Fruit fly (Drosophila melanogaster) whole organism, embryonic: Measurements from ENCODE around the gene CG13690.
A peak's percentile ranks its signal among the peaks of the same experiment; 100 is the strongest.

Experiments
- Antp ChIP-seq: fragments of 200-800 bp; sonication (Bioruptor generic); optimal IDR thresholded peaks from 3 replicates; lab custom pipeline; 2016; ENCODE audit warnings: missing biosample characterization, missing genetic modification characterization
- Awh ChIP-seq: fragments of 200-800 bp; sonication (Bioruptor generic); IDR thresholded peaks from 2 replicates; pipeline ENCODE4, ENCODE4 v1.3.6; 2022; ENCODE audit warnings: missing biosample characterization, missing genetic modification characterization
- CG12391 ChIP-seq: fragments of 200-800 bp; sonication (Bioruptor generic); optimal IDR thresholded peaks from 3 replicates; lab custom pipeline; 2018; ENCODE audit warnings: missing biosample characterization, mild to moderate bottlenecking, missing genetic modification characterization, moderate library complexity
- CG15269 ChIP-seq: fragments of 200-800 bp; sonication (Bioruptor generic); optimal IDR thresholded peaks from 2 replicates; lab custom pipeline; 2018; ENCODE audit warnings: missing biosample characterization, mild to moderate bottlenecking, missing genetic modification characterization, moderate library complexity
- CG1603 ChIP-seq: fragments of 200-800 bp; sonication (Bioruptor generic); optimal IDR thresholded peaks from 2 replicates; lab custom pipeline; 2019; ENCODE audit warnings: missing biosample characterization, mild to moderate bottlenecking, missing genetic modification characterization, moderate library complexity
- CG2199 ChIP-seq: fragments of 200-800 bp; sonication (Bioruptor generic); IDR thresholded peaks from 3 replicates; pipeline ENCODE4 v1.3.6; 2022; ENCODE audit warnings: missing biosample characterization, missing genetic modification characterization
- CG2202 ChIP-seq: fragments of 200-800 bp; sonication (Bioruptor generic); optimal IDR thresholded peaks from 2 replicates; lab custom pipeline; 2018; ENCODE audit warnings: missing biosample characterization, mild to moderate bottlenecking, missing genetic modification characterization
- CG30403 ChIP-seq: fragments of 200-800 bp; sonication (Bioruptor generic); optimal IDR thresholded peaks from 3 replicates; lab custom pipeline; 2016; ENCODE audit warnings: missing biosample characterization, missing genetic modification characterization
- CG32532 ChIP-seq: fragments of 200-800 bp; sonication (Bioruptor generic); IDR thresholded peaks from 2 replicates; pipeline ENCODE4 v1.3.6; 2022; ENCODE audit warnings: missing biosample characterization, missing genetic modification characterization
- CG33213 ChIP-seq: fragments of 200-800 bp; sonication (Bioruptor generic); optimal IDR thresholded peaks from 3 replicates; lab custom pipeline; 2016; ENCODE audit warnings: missing biosample characterization, missing genetic modification characterization
- CG4707 ChIP-seq: fragments of 200-800 bp; sonication (Bioruptor generic); optimal IDR thresholded peaks from 2 replicates; lab custom pipeline; 2018; ENCODE audit warnings: missing biosample characterization, mild to moderate bottlenecking, missing genetic modification characterization, moderate library complexity
- CG6654 ChIP-seq: fragments of 200-800 bp; sonication (Bioruptor generic); optimal IDR thresholded peaks from 2 replicates; lab custom pipeline; 2017; ENCODE audit warnings: missing biosample characterization, mild to moderate bottlenecking, missing genetic modification characterization
- CG6791 ChIP-seq: fragments of 200-800 bp; sonication (Bioruptor generic); IDR thresholded peaks from 3 replicates; pipeline ENCODE4 v1.3.6; 2022; ENCODE audit warnings: missing biosample characterization, missing genetic modification characterization; ENCODE audit not compliant: partially characterized antibody
- CG6813 ChIP-seq: fragments of 200-800 bp; sonication (Bioruptor generic); optimal IDR thresholded peaks from 2 replicates; lab custom pipeline; 2017; ENCODE audit warnings: missing biosample characterization, missing genetic modification characterization, mild to moderate bottlenecking, moderate library complexity, missing genetic modification reagents
- CG7271 ChIP-seq: fragments of 200-800 bp; sonication (Bioruptor generic); optimal IDR thresholded peaks from 2 replicates; lab custom pipeline; 2018; ENCODE audit warnings: missing biosample characterization, mild to moderate bottlenecking, missing genetic modification characterization, moderate library complexity
- CG7786 ChIP-seq: fragments of 200-800 bp; sonication (Bioruptor generic); optimal IDR thresholded peaks from 2 replicates; lab custom pipeline; 2016; ENCODE audit warnings: missing biosample characterization, missing genetic modification characterization
- CG8281 ChIP-seq: fragments of 200-800 bp; sonication (Bioruptor generic); optimal IDR thresholded peaks from 2 replicates; lab custom pipeline; 2018; ENCODE audit warnings: missing biosample characterization, mild to moderate bottlenecking, missing genetic modification characterization, moderate library complexity
- CG9727 ChIP-seq: fragments of 200-800 bp; sonication (Bioruptor generic); optimal IDR thresholded peaks from 3 replicates; lab custom pipeline; 2017; ENCODE audit warnings: missing biosample characterization, mild to moderate bottlenecking, missing genetic modification characterization
- CG9817 ChIP-seq: fragments of 200-800 bp; sonication (Bioruptor generic); optimal IDR thresholded peaks from 2 replicates; lab custom pipeline; 2018; ENCODE audit warnings: missing biosample characterization, mild to moderate bottlenecking, missing genetic modification characterization, moderate library complexity
- CG9876 ChIP-seq: fragments of 200-800 bp; sonication (Bioruptor generic); optimal IDR thresholded peaks from 2 replicates; lab custom pipeline; 2016; ENCODE audit warnings: missing biosample characterization, missing genetic modification characterization
- E2f1 ChIP-seq: fragments of 200-800 bp; sonication (Bioruptor generic); IDR thresholded peaks from 2 replicates; pipeline ENCODE4 v1.3.6; 2022; ENCODE audit warnings: missing biosample characterization, missing genetic modification characterization
- Fer2 ChIP-seq: fragments of 200-800 bp; sonication (Bioruptor generic); optimal IDR thresholded peaks from 2 replicates; lab custom pipeline; 2018; ENCODE audit warnings: missing biosample characterization, mild to moderate bottlenecking, missing genetic modification characterization, moderate library complexity
- Hmr ChIP-seq: fragments of 200-800 bp; sonication (Bioruptor generic); optimal IDR thresholded peaks from 3 replicates; lab custom pipeline; 2017; ENCODE audit warnings: mild to moderate bottlenecking, missing biosample characterization, missing genetic modification reagents, missing genetic modification characterization
- Hr78 ChIP-seq, 2 experiments: fragments of 200-800 bp in 1 of 2; fragments of >200 bp in 1 of 2; sonication (Bioruptor generic) in 1 of 2; optimal IDR thresholded peaks; 2 replicates each; lab custom pipeline; 2017 to 2019; ENCODE audit warnings: missing biosample characterization in 2 of 2, missing genetic modification characterization in 2 of 2, mild to moderate bottlenecking in 1 of 2, moderate library complexity in 1 of 2
- Jarid2 ChIP-seq: fragments of 200-800 bp; sonication (Bioruptor generic); optimal IDR thresholded peaks from 3 replicates; lab custom pipeline; 2017; ENCODE audit warnings: mild to moderate bottlenecking, missing biosample characterization, missing genetic modification reagents, missing genetic modification characterization
- Mes4 ChIP-seq: fragments of 200-800 bp; sonication (Bioruptor generic); optimal IDR thresholded peaks from 2 replicates; lab custom pipeline; 2016; ENCODE audit warnings: missing biosample characterization, missing genetic modification characterization
- PHDP ChIP-seq: fragments of 200-800 bp; sonication (Bioruptor generic); optimal IDR thresholded peaks from 3 replicates; lab custom pipeline; 2018; ENCODE audit warnings: missing biosample characterization, mild to moderate bottlenecking, missing genetic modification characterization, moderate library complexity
- Sry-δ ChIP-seq: fragments of 200-800 bp; sonication (Bioruptor generic); optimal IDR thresholded peaks from 2 replicates; lab custom pipeline; 2016; ENCODE audit warnings: missing biosample characterization, missing genetic modification characterization
- ab ChIP-seq: fragments of 200-800 bp; sonication (Bioruptor generic); optimal IDR thresholded peaks from 2 replicates; lab custom pipeline; 2016; ENCODE audit warnings: missing biosample characterization, missing genetic modification characterization
- ash1 ChIP-seq: fragments of 200-800 bp; sonication (Bioruptor generic); optimal IDR thresholded peaks from 2 replicates; lab custom pipeline; 2018; ENCODE audit warnings: missing biosample characterization, mild to moderate bottlenecking, missing genetic modification characterization
- bsh ChIP-seq, 2 experiments: fragments of 200-800 bp; sonication (Bioruptor generic); optimal IDR thresholded peaks; 2 replicates each; lab custom pipeline; 2017 to 2018; ENCODE audit warnings: mild to moderate bottlenecking in 2 of 2, missing biosample characterization in 2 of 2, missing genetic modification characterization in 2 of 2, moderate library complexity in 1 of 2
- crol ChIP-seq: fragments of 200-800 bp; sonication (Bioruptor generic); IDR thresholded peaks from 2 replicates; pipeline ENCODE4 v1.3.6; 2022; ENCODE audit warnings: missing biosample characterization, missing genetic modification characterization
- emc ChIP-seq: fragments of 200-800 bp; sonication (Bioruptor generic); optimal IDR thresholded peaks from 2 replicates; lab custom pipeline; 2016; ENCODE audit warnings: missing biosample characterization, missing genetic modification characterization
- gcm2 ChIP-seq: fragments of 200-800 bp; sonication (Bioruptor generic); optimal IDR thresholded peaks from 2 replicates; lab custom pipeline; 2016; ENCODE audit warnings: missing biosample characterization, missing genetic modification characterization
- gfzf ChIP-seq: fragments of 200-800 bp; sonication (Bioruptor generic); optimal IDR thresholded peaks from 2 replicates; lab custom pipeline; 2016; ENCODE audit warnings: missing biosample characterization, mild to moderate bottlenecking, missing genetic modification characterization, moderate library complexity
- ham ChIP-seq: fragments of 200-800 bp; sonication (Bioruptor generic); IDR thresholded peaks from 2 replicates; pipeline ENCODE4 v1.3.6; 2022; ENCODE audit warnings: missing biosample characterization, missing genetic modification characterization
- mirr ChIP-seq: fragments of 200-800 bp; sonication (Bioruptor generic); optimal IDR thresholded peaks from 3 replicates; lab custom pipeline; 2018; ENCODE audit warnings: missing biosample characterization, mild to moderate bottlenecking, missing genetic modification characterization
- nau ChIP-seq: fragments of 200-800 bp; sonication (Bioruptor generic); optimal IDR thresholded peaks from 3 replicates; lab custom pipeline; 2017; ENCODE audit warnings: missing biosample characterization, mild to moderate bottlenecking, missing genetic modification characterization, missing genetic modification reagents
- nom ChIP-seq: fragments of 200-800 bp; sonication (Bioruptor generic); optimal IDR thresholded peaks from 2 replicates; lab custom pipeline; 2017; ENCODE audit warnings: missing biosample characterization, missing genetic modification characterization, mild to moderate bottlenecking, moderate library complexity, missing genetic modification reagents
- pan ChIP-seq, 4 experiments: fragments of >200 bp in 3 of 4; fragments of 200-800 bp in 1 of 4; sonication (Bioruptor generic) in 1 of 4; optimal IDR thresholded peaks in 3 of 4; IDR thresholded peaks in 1 of 4; 2 replicates each; pipeline versions ENCODE4 v1.3.6 to Lab custom; 2017 to 2022; ENCODE audit warnings: missing biosample characterization in 2 of 4, missing genetic modification characterization in 2 of 4, mixed read lengths in 1 of 4
- pum ChIP-seq: fragments of 200-800 bp; sonication (Bioruptor generic); optimal IDR thresholded peaks from 2 replicates; lab custom pipeline; 2016; ENCODE audit warnings: missing biosample characterization, missing genetic modification characterization
- sr ChIP-seq: fragments of 200-800 bp; sonication (Bioruptor generic); IDR thresholded peaks from 3 replicates; pipeline ENCODE4 v1.3.6; 2022; ENCODE audit warnings: missing biosample characterization, missing genetic modification characterization
- stwl ChIP-seq: fragments of 200-800 bp; sonication (Bioruptor generic); optimal IDR thresholded peaks from 3 replicates; lab custom pipeline; 2018; ENCODE audit warnings: missing biosample characterization, mild to moderate bottlenecking, missing genetic modification characterization, moderate library complexity
- tin ChIP-seq: fragments of 200-800 bp; sonication (Bioruptor generic); optimal IDR thresholded peaks from 3 replicates; lab custom pipeline; 2016; ENCODE audit warnings: missing biosample characterization, missing genetic modification characterization
- tio ChIP-seq: fragments of 200-800 bp; sonication (Bioruptor generic); optimal IDR thresholded peaks from 2 replicates; lab custom pipeline; 2017; ENCODE audit warnings: missing biosample characterization, missing genetic modification characterization, inconsistent platforms
- tx ChIP-seq: fragments of 200-800 bp; sonication (Bioruptor generic); optimal IDR thresholded peaks from 2 replicates; lab custom pipeline; 2016; ENCODE audit warnings: missing biosample characterization, missing genetic modification characterization
- yki ChIP-seq: fragments of >200 bp; optimal IDR thresholded peaks from 3 replicates; lab custom pipeline; 2018

Gene CG13690

DNA sequence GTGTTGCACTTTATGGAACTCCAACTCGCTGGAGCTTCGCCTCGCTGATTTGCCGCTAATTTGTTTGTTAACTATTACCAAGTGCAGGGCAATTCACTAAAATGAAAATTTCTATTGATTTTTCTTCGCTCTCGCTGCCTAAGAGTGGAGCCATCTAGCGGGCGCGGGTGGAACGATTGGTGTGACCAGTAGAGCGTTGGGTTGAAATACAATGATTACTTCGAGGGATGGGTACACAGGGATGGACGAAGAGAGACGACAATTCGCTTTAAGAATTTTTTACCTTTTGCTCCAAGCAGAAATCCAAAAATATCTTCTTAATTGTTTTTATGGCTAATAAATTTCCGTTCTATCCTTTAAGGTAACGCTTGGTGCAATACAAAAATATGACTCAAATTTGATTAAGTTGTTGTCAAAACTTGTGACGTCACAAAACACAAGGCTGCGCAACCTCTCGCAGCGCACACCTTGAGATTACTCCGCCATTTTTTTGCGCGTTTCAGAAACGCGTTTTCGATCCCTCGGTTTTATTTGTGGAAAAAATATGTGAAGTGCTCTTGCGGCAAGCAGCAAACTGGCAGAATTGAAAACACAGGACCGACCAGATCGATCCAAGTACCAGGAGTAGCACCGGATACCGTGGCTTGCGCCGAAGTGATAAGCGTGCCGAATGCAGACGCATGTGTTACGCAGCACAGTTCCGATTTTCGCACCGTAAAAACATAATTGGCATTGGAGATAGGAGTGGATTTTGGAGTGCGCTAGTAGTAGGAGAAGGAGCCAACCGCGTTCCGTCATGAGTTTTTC lies 4.7 kb downstream of the CG13690 start, which contains the start of the genes AP-2alpha and ebi (continued):
- TF ChIP-seq CG1603 (peak; percentile 90), CG33213 (GFP tag; lab: Kevin White, UChicago) (peak; percentile 89), CG2202 (tag; lab: Kevin White, UChicago) (peak; percentile 77), ham (peak; percentile 81), CG6813 (peak; percentile 44), PHDP (tag; lab: Kevin White, UChicago) (peak; percentile 88), CG9727 (GFP tag; lab: Kevin White, UChicago) (peak; percentile 88), Sry-δ (GFP tag; lab: Kevin White, UChicago) (peak; percentile 74), stwl (tag; lab: Kevin White, UChicago) (peak; percentile 23), Mes4 (GFP tag; lab: Kevin White, UChicago) (peak; percentile 91), E2f1 (peak; percentile 84), pan (optimal IDR thresholded peaks at IDR 0.05; lab: Kevin White, UChicago) (no peak), pan (GFP tag; optimal IDR thresholded peaks at IDR 0.05 in 1 of 2, IDR thresholded peaks at IDR 0.05 in 1 of 2) (peak in 1 of 2 experiments; percentile 82), CG7271 (tag; lab: Kevin White, UChicago) (no peak), CG7786 (GFP tag; lab: Kevin White, UChicago) (peak; percentile 95), emc (peak; percentile 80), Fer2 (tag; lab: Kevin White, UChicago) (peak; percentile 67), CG9817 (tag; lab: Kevin White, UChicago) (peak; percentile 92), bsh (GFP tag; optimal IDR thresholded peaks at IDR 0.05; lab: Kevin White, UChicago) (peak in 1 of 2 experiments; percentile 75), CG2199 (GFP tag; lab: Robert Waterston, UW) (0 out of 3 replicates have a peak, but pooled peaks have one; percentile 42), mirr (GFP tag; lab: Kevin White, UChicago) (peak; percentile 26), CG9876 (GFP tag; lab: Kevin White, UChicago) (peak; percentile 95), CG15269 (peak; percentile 85), gfzf (GFP tag; lab: Kevin White, UChicago) (peak; percentile 97), CG30403 (GFP tag; lab: Kevin White, UChicago) (peak; percentile 94), tin (GFP tag; lab: Kevin White, UChicago) (peak; percentile 89), crol (peak; percentile 76), CG6654 (GFP tag; lab: Kevin White, UChicago) (peak; percentile 39), nau (GFP tag; lab: Kevin White, UChicago) (no peak), pum (GFP tag; lab: Kevin White, UChicago) (peak; percentile 96), tx (GFP tag; lab: Kevin White, UChicago) (peak; percentile 92), nom (peak; percentile 55), tio (GFP tag; lab: Kevin White, UChicago) (no peak)

DNA sequence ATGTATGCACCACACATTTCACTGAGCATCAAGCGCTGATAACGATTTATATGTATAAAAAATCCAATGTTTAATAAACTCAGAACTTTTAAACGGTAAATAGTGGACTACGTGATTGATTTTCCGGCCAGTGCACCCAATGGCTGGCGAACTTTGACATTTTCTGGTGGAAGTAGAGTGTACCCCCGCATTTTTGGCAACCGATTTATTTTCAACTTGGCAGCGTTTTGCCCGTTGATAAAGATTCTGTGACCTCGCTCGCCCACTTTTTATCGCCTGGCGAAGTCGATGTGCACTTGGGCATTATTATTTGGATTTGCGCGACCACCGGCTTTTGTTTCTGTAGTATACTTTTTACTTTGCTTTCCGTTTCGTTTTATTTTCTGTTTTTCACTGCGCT lies 5.6 kb downstream of the CG13690 start:
- TF ChIP-seq Hr78 (GFP tag; optimal IDR thresholded peaks at IDR 0.05; lab: Kevin White, UChicago), result peak in 1 of 2 experiments; percentile 60
- no peak for TF ChIP-seq gcm2

DNA sequence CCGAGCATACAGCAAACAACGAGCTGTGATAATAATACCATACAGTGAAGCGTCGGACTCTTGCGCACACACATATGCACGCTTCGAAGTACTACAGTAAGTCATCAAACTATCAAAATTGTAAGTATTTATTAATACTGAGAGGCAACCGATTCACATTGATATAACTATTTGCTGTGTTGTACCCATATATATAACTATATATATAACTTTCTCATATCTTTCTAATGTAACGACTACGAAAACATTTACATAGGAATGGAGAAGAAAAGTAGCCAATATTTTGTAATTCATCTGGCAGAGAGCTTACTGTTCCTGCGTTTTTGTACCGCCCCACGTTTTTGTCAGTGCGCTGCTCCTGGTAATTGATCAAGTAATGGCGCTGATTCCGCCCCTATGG lies 6.5 kb downstream of the CG13690 start:
- TF ChIP-seq Antp (no peak), Jarid2 (GFP tag; lab: Kevin White, UChicago) (no peak), Awh (no peak), CG8281 (tag; lab: Kevin White, UChicago) (no peak), CG4707 (GFP tag; lab: Kevin White, UChicago) (no peak), CG32532 (GFP tag; lab: Robert Waterston, UW) (peak; percentile 35; the same call in 1 of the 2 replicates), E2f1 (no peak), yki (no peak), ab (GFP tag; lab: Kevin White, UChicago) (no peak), Hmr (GFP tag; lab: Kevin White, UChicago) (no peak), sr (no peak), emc (no peak), CG6791 (GFP tag; lab: Robert Waterston, UW) (no peak), ash1 (GFP tag; lab: Kevin White, UChicago) (no peak), CG12391 (tag; lab: Kevin White, UChicago) (peak; percentile 21)
